Fruit fly (Drosophila melanogaster) whole organism, embryonic: ENCODE data around the gene barr.

Source experiments
- Aef1 ChIP-seq: fragments of 200-800 bp; sonication (Bioruptor generic); IDR thresholded peaks from 3 replicates; pipeline ENCODE4 v1.3.6; 2022; ENCODE audit warnings: missing biosample characterization, missing genetic modification characterization
- BEAF-32 ChIP-seq: fragments of 200-800 bp; sonication (Bioruptor generic); optimal IDR thresholded peaks from 3 replicates; lab custom pipeline; 2017; ENCODE audit warnings: missing biosample characterization, missing genetic modification characterization, mild to moderate bottlenecking, moderate library complexity, missing genetic modification reagents
- CG10209 ChIP-seq: fragments of 200-800 bp; sonication (Bioruptor generic); optimal IDR thresholded peaks from 3 replicates; lab custom pipeline; 2017; ENCODE audit warnings: missing biosample characterization, mild to moderate bottlenecking, missing genetic modification characterization, missing genetic modification reagents
- CG17361 ChIP-seq: fragments of 200-800 bp; sonication (Bioruptor generic); IDR thresholded peaks from 3 replicates; pipeline ENCODE4 v1.3.6; 2022; ENCODE audit warnings: missing biosample characterization, missing genetic modification characterization
- CG17802 ChIP-seq: fragments of 200-800 bp; sonication (Bioruptor generic); optimal IDR thresholded peaks from 2 replicates; lab custom pipeline; 2018; ENCODE audit warnings: missing biosample characterization, mild to moderate bottlenecking, missing genetic modification characterization, moderate library complexity
- CG18599 ChIP-seq: fragments of 200-800 bp; sonication (Bioruptor generic); optimal IDR thresholded peaks from 3 replicates; lab custom pipeline; 2017; ENCODE audit warnings: missing biosample characterization, missing genetic modification characterization, mild to moderate bottlenecking, moderate library complexity, missing genetic modification reagents
- CG32772 ChIP-seq: fragments of 200-800 bp; sonication (Bioruptor generic); IDR thresholded peaks from 2 replicates; pipeline ENCODE4 v1.3.6; 2022; ENCODE audit warnings: missing biosample characterization, missing genetic modification characterization
- CG3726 ChIP-seq: fragments of 200-800 bp; sonication (Bioruptor generic); IDR thresholded peaks from 3 replicates; pipeline ENCODE4, ENCODE4 v1.3.6; 2022; ENCODE audit warnings: missing biosample characterization, missing genetic modification characterization
- CG42726 ChIP-seq: fragments of 200-800 bp; sonication (Bioruptor generic); IDR thresholded peaks from 2 replicates; pipeline ENCODE4 v1.3.6; 2022; ENCODE audit warnings: missing biosample characterization, missing genetic modification characterization; ENCODE audit not compliant: partially characterized antibody
- CG4730 ChIP-seq: fragments of 200-800 bp; sonication (Bioruptor generic); IDR thresholded peaks from 2 replicates; pipeline ENCODE4 v1.3.6; 2022; ENCODE audit warnings: missing biosample characterization, missing genetic modification characterization
- CG7963 ChIP-seq: fragments of 200-800 bp; sonication (Bioruptor generic); IDR thresholded peaks from 3 replicates; pipeline ENCODE4 v1.3.6; 2022; ENCODE audit warnings: missing biosample characterization, missing genetic modification characterization; ENCODE audit not compliant: partially characterized antibody
- CG9932 ChIP-seq: fragments of 200-800 bp; sonication (Bioruptor generic); IDR thresholded peaks from 2 replicates; pipeline ENCODE4 v1.3.6; 2022; ENCODE audit warnings: missing biosample characterization, missing genetic modification characterization
- CoRest ChIP-seq: fragments of 200-800 bp; sonication (Bioruptor generic); optimal IDR thresholded peaks from 3 replicates; lab custom pipeline; 2018; ENCODE audit warnings: missing biosample characterization, mild to moderate bottlenecking, missing genetic modification characterization, moderate library complexity
- Dek ChIP-seq: fragments of 200-800 bp; sonication (Bioruptor generic); optimal IDR thresholded peaks from 3 replicates; lab custom pipeline; 2019; ENCODE audit warnings: missing biosample characterization, mild to moderate bottlenecking, missing genetic modification characterization, moderate library complexity
- Dp ChIP-seq: fragments of 200-800 bp; sonication (Bioruptor generic); optimal IDR thresholded peaks from 2 replicates; lab custom pipeline; 2018; ENCODE audit warnings: missing biosample characterization, mild to moderate bottlenecking, missing genetic modification characterization, moderate library complexity
- Gug ChIP-seq: fragments of 200-800 bp; sonication (Bioruptor generic); IDR thresholded peaks from 4 replicates; pipeline ENCODE4 v1.3.6; 2022; ENCODE audit warnings: missing biosample characterization, missing genetic modification characterization
- H15 ChIP-seq: fragments of 200-800 bp; sonication (Bioruptor generic); IDR thresholded peaks from 3 replicates; pipeline ENCODE4 v1.3.6; 2022; ENCODE audit warnings: missing biosample characterization, missing genetic modification characterization
- HLH4C ChIP-seq: fragments of 200-800 bp; sonication (Bioruptor generic); IDR thresholded peaks from 3 replicates; pipeline ENCODE4 v1.3.6; 2022; ENCODE audit warnings: missing biosample characterization, missing genetic modification characterization; ENCODE audit not compliant: partially characterized antibody
- Hr78 ChIP-seq, 2 experiments: fragments of 200-800 bp in 1 of 2; fragments of >200 bp in 1 of 2; sonication (Bioruptor generic) in 1 of 2; optimal IDR thresholded peaks; 2 replicates each; lab custom pipeline; 2017 to 2019; ENCODE audit warnings: missing biosample characterization in 2 of 2, missing genetic modification characterization in 2 of 2, mild to moderate bottlenecking in 1 of 2, moderate library complexity in 1 of 2
- Jarid2 ChIP-seq: fragments of 200-800 bp; sonication (Bioruptor generic); optimal IDR thresholded peaks from 3 replicates; lab custom pipeline; 2017; ENCODE audit warnings: mild to moderate bottlenecking, missing biosample characterization, missing genetic modification reagents, missing genetic modification characterization
- Pdp1 ChIP-seq, 2 experiments: fragments of 200-800 bp; sonication (Bioruptor generic); optimal IDR thresholded peaks; 3 replicates each; lab custom pipeline; 2016; ENCODE audit warnings: missing biosample characterization in 2 of 2, missing genetic modification characterization in 2 of 2, mild to moderate bottlenecking in 1 of 2, moderate library complexity in 1 of 2
- Ptx1 ChIP-seq: fragments of 200-800 bp; sonication (Bioruptor generic); IDR thresholded peaks from 2 replicates; pipeline ENCODE4 v1.3.6; 2022; ENCODE audit warnings: missing biosample characterization, missing genetic modification characterization
- Rfx ChIP-seq: fragments of 200-800 bp; sonication (Bioruptor generic); IDR thresholded peaks from 2 replicates; pipeline ENCODE4 v1.3.6; 2022; ENCODE audit warnings: missing biosample characterization, missing genetic modification characterization
- Six4 ChIP-seq: fragments of 200-800 bp; sonication (Bioruptor generic); optimal IDR thresholded peaks from 2 replicates; lab custom pipeline; 2016; ENCODE audit warnings: missing biosample characterization, missing genetic modification characterization
- Xbp1 ChIP-seq: fragments of 200-800 bp; sonication (Bioruptor generic); optimal IDR thresholded peaks from 3 replicates; lab custom pipeline; 2016; ENCODE audit warnings: missing biosample characterization, mild to moderate bottlenecking, missing genetic modification characterization
- chif ChIP-seq, 2 experiments: fragments of 200-800 bp; sonication (Bioruptor generic); optimal IDR thresholded peaks; 3 replicates each; lab custom pipeline; 2016; ENCODE audit warnings: missing biosample characterization in 2 of 2, missing genetic modification characterization in 2 of 2
- chinmo ChIP-seq: fragments of 200-800 bp; sonication (Bioruptor generic); IDR thresholded peaks from 4 replicates; pipeline ENCODE4 v1.3.6; 2022; ENCODE audit warnings: missing biosample characterization, missing genetic modification characterization; ENCODE audit not compliant: partially characterized antibody
- da ChIP-seq: fragments of 200-800 bp; sonication (Bioruptor generic); optimal IDR thresholded peaks from 2 replicates; lab custom pipeline; 2016; ENCODE audit warnings: missing biosample characterization, missing genetic modification characterization
- emc ChIP-seq: fragments of 200-800 bp; sonication (Bioruptor generic); optimal IDR thresholded peaks from 2 replicates; lab custom pipeline; 2016; ENCODE audit warnings: missing biosample characterization, missing genetic modification characterization
- ems ChIP-seq: fragments of 200-800 bp; sonication (Bioruptor generic); optimal IDR thresholded peaks from 3 replicates; lab custom pipeline; 2016; ENCODE audit warnings: missing biosample characterization, missing genetic modification characterization
- eyg ChIP-seq: fragments of 200-800 bp; sonication (Bioruptor generic); optimal IDR thresholded peaks from 3 replicates; lab custom pipeline; 2016; ENCODE audit warnings: missing biosample characterization, missing genetic modification characterization
- gem ChIP-seq: fragments of 200-800 bp; sonication (Bioruptor generic); optimal IDR thresholded peaks from 2 replicates; lab custom pipeline; 2019; ENCODE audit warnings: missing biosample characterization, mild to moderate bottlenecking, missing genetic modification characterization, moderate library complexity
- gro ChIP-seq: fragments of 200-800 bp; sonication (Bioruptor generic); optimal IDR thresholded peaks from 2 replicates; lab custom pipeline; 2016; ENCODE audit warnings: missing biosample characterization, missing genetic modification characterization
- gsb ChIP-seq: fragments of 200-800 bp; sonication (Bioruptor generic); IDR thresholded peaks from 2 replicates; pipeline ENCODE4 v1.3.6; 2022; ENCODE audit warnings: missing biosample characterization, missing genetic modification characterization
- ind ChIP-seq: fragments of 200-800 bp; sonication (Bioruptor generic); optimal IDR thresholded peaks from 3 replicates; lab custom pipeline; 2016; ENCODE audit warnings: missing biosample characterization, missing genetic modification characterization
- kay ChIP-seq: fragments of 200-800 bp; sonication (Bioruptor generic); optimal IDR thresholded peaks from 2 replicates; lab custom pipeline; 2016; ENCODE audit warnings: missing biosample characterization, missing genetic modification characterization
- lmd ChIP-seq: fragments of 200-800 bp; sonication (Bioruptor generic); IDR thresholded peaks from 2 replicates; pipeline ENCODE4 v1.3.6; 2022; ENCODE audit warnings: missing biosample characterization, missing genetic modification characterization
- mam ChIP-seq: fragments of 200-800 bp; sonication (Bioruptor generic); optimal IDR thresholded peaks from 3 replicates; lab custom pipeline; 2016; ENCODE audit warnings: missing biosample characterization, missing genetic modification characterization
- odd ChIP-seq: fragments of 200-800 bp; sonication (Bioruptor generic); optimal IDR thresholded peaks from 2 replicates; lab custom pipeline; 2017; ENCODE audit warnings: missing biosample characterization, mild to moderate bottlenecking, missing genetic modification characterization
- onecut ChIP-seq: fragments of 200-800 bp; sonication (Bioruptor generic); IDR thresholded peaks from 2 replicates; pipeline ENCODE4 v1.3.6; 2022; ENCODE audit warnings: missing biosample characterization, missing genetic modification characterization
- phol ChIP-seq: fragments of 200-800 bp; sonication (Bioruptor generic); optimal IDR thresholded peaks from 3 replicates; lab custom pipeline; 2018; ENCODE audit warnings: missing biosample characterization, mild to moderate bottlenecking, missing genetic modification characterization, moderate library complexity
- pnt ChIP-seq: fragments of 200-800 bp; sonication (Bioruptor generic); optimal IDR thresholded peaks from 3 replicates; lab custom pipeline; 2016; ENCODE audit warnings: missing biosample characterization, missing genetic modification characterization
- pum ChIP-seq: fragments of 200-800 bp; sonication (Bioruptor generic); optimal IDR thresholded peaks from 2 replicates; lab custom pipeline; 2016; ENCODE audit warnings: missing biosample characterization, missing genetic modification characterization
- shn ChIP-seq: fragments of 200-800 bp; sonication (Bioruptor generic); optimal IDR thresholded peaks from 3 replicates; lab custom pipeline; 2016; ENCODE audit warnings: missing biosample characterization, missing genetic modification characterization
- slbo ChIP-seq: fragments of 200-800 bp; sonication (Bioruptor generic); IDR thresholded peaks from 2 replicates; pipeline ENCODE4 v1.3.6; 2022; ENCODE audit warnings: missing biosample characterization, missing genetic modification characterization
- slp2 ChIP-seq: fragments of 200-800 bp; sonication (Bioruptor generic); optimal IDR thresholded peaks from 2 replicates; lab custom pipeline; 2016; ENCODE audit warnings: missing biosample characterization, missing genetic modification characterization
- tgo ChIP-seq: fragments of 200-800 bp; sonication (Bioruptor generic); IDR thresholded peaks from 3 replicates; pipeline ENCODE4 v1.3.6; 2022; ENCODE audit warnings: missing biosample characterization, missing genetic modification characterization
- wdn ChIP-seq: fragments of 200-800 bp; sonication (Bioruptor generic); IDR thresholded peaks from 2 replicates; pipeline ENCODE4 v1.3.6; 2022; ENCODE audit warnings: missing biosample characterization, missing genetic modification characterization
- zen2 ChIP-seq: fragments of 200-800 bp; sonication (Bioruptor generic); IDR thresholded peaks from 3 replicates; pipeline ENCODE4 v1.3.6; 2022; ENCODE audit warnings: missing biosample characterization, missing genetic modification characterization; ENCODE audit not compliant: partially characterized antibody
- zfh2 ChIP-seq: fragments of 200-800 bp; sonication (Bioruptor generic); optimal IDR thresholded peaks from 2 replicates; lab custom pipeline; 2016; ENCODE audit warnings: missing biosample characterization, missing genetic modification characterization

barr gene

DNA sequence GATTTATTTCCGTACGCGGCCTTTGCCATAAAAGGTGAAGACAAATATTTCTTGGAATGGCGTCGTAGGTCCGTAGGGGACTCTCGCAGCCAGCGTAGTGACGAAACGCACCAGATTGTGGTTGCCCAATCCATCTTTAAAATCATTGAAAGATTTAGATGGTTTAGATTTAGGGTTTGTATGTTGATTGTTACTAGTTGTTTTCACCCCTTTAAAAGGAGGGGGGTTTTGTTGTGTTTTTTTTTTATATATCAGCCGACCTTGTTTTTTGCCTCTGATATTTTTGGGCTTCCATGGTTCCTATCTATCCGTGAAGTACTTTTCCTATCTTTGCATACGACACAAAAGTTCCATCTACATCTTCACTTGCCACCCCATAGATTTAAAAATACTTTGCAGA, 17.7 kb upstream of the barr start (continued):
- TF ChIP-seq onecut (GFP tag; lab: Robert Waterston, UW) (no peak), gro (GFP tag; lab: Kevin White, UChicago) (no peak), Hr78 (GFP tag; optimal IDR thresholded peaks at IDR 0.05; lab: Kevin White, UChicago) (peak in 1 of 2 experiments; percentile 16), ems (peak; percentile 10), CG4730 (GFP tag; lab: Robert Waterston, UW) (no peak), slp2 (GFP tag; lab: Kevin White, UChicago) (no peak), shn (GFP tag; lab: Kevin White, UChicago) (no peak), Ptx1 (GFP tag; lab: Robert Waterston, UW) (peak; percentile 33; the same call in 1 of the 2 replicates), CG10209 (GFP tag; lab: Kevin White, UChicago) (peak; percentile 7), CG17361 (GFP tag; lab: Robert Waterston, UW) (peak; percentile 62; the same call in 2 of the 3 replicates), lmd (GFP tag; lab: Robert Waterston, UW) (peak; percentile 37), chinmo (no peak), emc (GFP tag; lab: Kevin White, UChicago) (peak; percentile 22), zen2 (GFP tag; lab: Robert Waterston, UW) (no peak), Aef1 (no peak), phol (tag; lab: Kevin White, UChicago) (peak; percentile 7), odd (GFP tag; lab: Kevin White, UChicago) (no peak), Gug (GFP tag; lab: Robert Waterston, UW) (0 out of 4 replicates have a peak, but pooled peaks have one; percentile 20), BEAF-32 (no peak), CG18599 (GFP tag; lab: Kevin White, UChicago) (peak; percentile 57), CG32772 (GFP tag; lab: Robert Waterston, UW) (peak; percentile 22; the same call in 1 of the 2 replicates), eyg (GFP tag; lab: Kevin White, UChicago) (peak; percentile 50), gem (tag; lab: Kevin White, UChicago) (peak; percentile 37), Xbp1 (GFP tag; lab: Kevin White, UChicago) (peak; percentile 2), CG9932 (GFP tag; lab: Robert Waterston, UW) (peak; percentile 53), H15 (GFP tag; lab: Robert Waterston, UW) (0 out of 3 replicates have a peak, but pooled peaks have one; percentile 26), Jarid2 (no peak), tgo (GFP tag; lab: Robert Waterston, UW) (0 out of 3 replicates have a peak, but pooled peaks have one; percentile 21), zfh2 (GFP tag; lab: Kevin White, UChicago) (peak; percentile 71), Rfx (peak; percentile 58), da (GFP tag; lab: Kevin White, UChicago) (no peak), ind (GFP tag; lab: Kevin White, UChicago) (peak; percentile 34), HLH4C (GFP tag; lab: Robert Waterston, UW) (no peak), CG17802 (tag; lab: Kevin White, UChicago) (no peak), Six4 (GFP tag; lab: Kevin White, UChicago) (no peak), pum (GFP tag; lab: Kevin White, UChicago) (no peak), CG3726 (GFP tag; lab: Robert Waterston, UW) (0 out of 3 replicates have a peak, but pooled peaks have one; percentile 38), wdn (GFP tag; lab: Robert Waterston, UW) (no peak), Dek (tag; lab: Kevin White, UChicago) (no peak), CoRest (tag; lab: Kevin White, UChicago) (peak; percentile 34), Pdp1 (GFP tag; optimal IDR thresholded peaks at IDR 0.05; lab: Kevin White, UChicago) (peak in 1 of 2 experiments; percentile 31), gsb (no peak), kay (GFP tag; lab: Kevin White, UChicago) (no peak), slbo (GFP tag; lab: Robert Waterston, UW) (peak; percentile 33; the same call in 1 of the 2 replicates), pnt (GFP tag; lab: Kevin White, UChicago) (no peak), Dp (GFP tag; lab: Kevin White, UChicago) (no peak), CG42726 (GFP tag; lab: Robert Waterston, UW) (no peak), CG7963 (no peak), mam (GFP tag; lab: Kevin White, UChicago) (no peak), chif (GFP tag; optimal IDR thresholded peaks at IDR 0.05; lab: Kevin White, UChicago) (no peak)
